Worm (Caenorhabditis elegans) whole organism, young adult: ENCODE data around the gene rme-2.

Source experiments
- F22D6.2 ChIP-seq: sonication (generic microtip); optimal IDR thresholded peaks from 2 replicates; lab custom pipeline; 2016; ENCODE audit warnings: mild to moderate bottlenecking, missing genetic modification characterization, missing compliant biosample characterization
- F49E8.2 ChIP-seq: sonication (generic microtip); optimal IDR thresholded peaks from 3 replicates; lab custom pipeline; 2017; ENCODE audit warnings: missing genetic modification characterization, mild to moderate bottlenecking, missing compliant biosample characterization, antibody characterized with exemption, moderate library complexity; ENCODE audit not compliant: insufficient read depth
- atf-7 ChIP-seq: sonication (generic microtip); optimal IDR thresholded peaks from 2 replicates; lab custom pipeline; 2017; ENCODE audit warnings: mild to moderate bottlenecking, missing genetic modification characterization, missing compliant biosample characterization
- bed-1 ChIP-seq: fragments of 200-800 bp; sonication (Bioruptor generic); IDR thresholded peaks from 2 replicates; pipeline ENCODE4 v1.3.6; 2022; ENCODE audit warnings: missing genetic modification reagents, missing genetic modification characterization, missing compliant biosample characterization
- ceh-27 ChIP-seq: fragments of 200-800 bp; sonication (Bioruptor generic); optimal IDR thresholded peaks from 2 replicates; lab custom pipeline; 2018; ENCODE audit warnings: mild to moderate bottlenecking, missing genetic modification characterization, moderate library complexity, missing compliant biosample characterization
- ceh-40 ChIP-seq: fragments of 200-800 bp; sonication (Bioruptor generic); IDR thresholded peaks from 2 replicates; pipeline ENCODE4 v1.3.6; 2022; ENCODE audit warnings: missing genetic modification characterization, missing compliant biosample characterization
- fkh-3 ChIP-seq: sonication (generic microtip); optimal IDR thresholded peaks from 2 replicates; lab custom pipeline; 2016; ENCODE audit warnings: mild to moderate bottlenecking, missing genetic modification characterization, missing compliant biosample characterization
- lag-1 ChIP-seq: fragments of 200-800 bp; sonication (Bioruptor generic); IDR thresholded peaks from 2 replicates; pipeline ENCODE4 v1.3.6; 2022; ENCODE audit warnings: missing genetic modification reagents, missing genetic modification characterization, missing compliant biosample characterization
- lsl-1 ChIP-seq: fragments of 200-800 bp; sonication (Bioruptor generic); optimal IDR thresholded peaks from 2 replicates; lab custom pipeline; 2018; ENCODE audit warnings: mild to moderate bottlenecking, missing genetic modification characterization, moderate library complexity, missing compliant biosample characterization
- madf-6 ChIP-seq: fragments of 200-800 bp; sonication (Bioruptor generic); IDR thresholded peaks from 2 replicates; pipeline ENCODE4 v1.3.6; 2022; ENCODE audit warnings: missing genetic modification reagents, missing genetic modification characterization, missing compliant biosample characterization
- nhr-80 ChIP-seq: sonication (generic microtip); optimal IDR thresholded peaks from 2 replicates; lab custom pipeline; 2016; ENCODE audit warnings: missing genetic modification characterization, missing compliant biosample characterization
- pha-4 ChIP-seq: fragments of 150-350 bp; sonication (generic microtip); optimal IDR thresholded peaks from 2 replicates; lab custom pipeline; 2014; ENCODE audit warnings: missing biosample characterization, missing genetic modification reagents, missing genetic modification characterization
- unc-130 ChIP-seq: sonication (generic microtip); optimal IDR thresholded peaks from 2 replicates; lab custom pipeline; 2016; ENCODE audit warnings: missing genetic modification reagents, missing genetic modification characterization, missing compliant biosample characterization
- ztf-25 ChIP-seq: fragments of 200-800 bp; sonication (Bioruptor generic); IDR thresholded peaks from 2 replicates; pipeline ENCODE4 v1.3.6; 2022; ENCODE audit warnings: missing genetic modification reagents, missing genetic modification characterization, missing compliant biosample characterization

DNA sequence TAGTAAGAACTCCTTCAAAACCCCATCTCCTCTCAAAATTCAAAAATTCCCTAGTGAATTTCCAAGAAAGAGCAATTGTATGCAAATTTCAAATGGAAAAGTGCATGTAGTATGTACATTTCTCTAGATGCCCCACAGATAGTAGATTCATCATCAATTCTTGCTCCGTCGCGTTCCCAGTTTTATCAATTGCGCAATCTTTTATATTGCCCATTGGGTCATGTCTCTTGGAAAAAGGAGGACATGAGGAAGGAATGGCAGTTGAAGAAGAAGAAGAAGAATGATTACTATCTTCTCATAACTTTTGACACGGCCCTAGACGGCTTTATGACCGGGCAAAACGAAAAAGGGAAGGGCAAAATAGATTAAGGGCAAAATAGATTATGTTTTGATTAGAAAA lies 36.8 kb downstream of the rme-2 start:
- TF ChIP-seq pha-4 (tag; lab: Kevin White, UChicago): no peak
- no peak for TF ChIP-seq lag-1 (GFP tag; lab: Robert Waterston, UW)
- TF ChIP-seq unc-130 (GFP tag; lab: Kevin White, UChicago): no peak
- TF ChIP-seq atf-7 (tag; lab: Kevin White, UChicago): no peak
- no peak for TF ChIP-seq fkh-3 (tag; lab: Kevin White, UChicago)
- TF ChIP-seq madf-6 (GFP tag; lab: Robert Waterston, UW): no peak
- TF ChIP-seq F49E8.2 (tag; lab: Kevin White, UChicago): no peak
- no peak for TF ChIP-seq lsl-1
- no peak for TF ChIP-seq ceh-40
- no peak for TF ChIP-seq bed-1
- no peak for TF ChIP-seq F22D6.2 (tag; lab: Kevin White, UChicago)
- TF ChIP-seq ztf-25 (GFP tag; lab: Robert Waterston, UW): no peak
- TF ChIP-seq nhr-80 (tag; lab: Kevin White, UChicago): no peak
- no peak for TF ChIP-seq ceh-27 (GFP tag; lab: Kevin White, UChicago)
